Worm (Caenorhabditis elegans) whole organism, young adult: ENCODE results near the gene cut-4.

Experiments
- C17E4.6 ChIP-seq: fragments of 200-800 bp; sonication (Bioruptor generic); IDR thresholded peaks from 2 replicates; pipeline ENCODE4 v1.3.6; 2022; ENCODE audit warnings: missing genetic modification reagents, missing genetic modification characterization, missing compliant biosample characterization
- D2030.7 ChIP-seq: fragments of 200-800 bp; sonication (Bioruptor generic); IDR thresholded peaks from 2 replicates; pipeline ENCODE4 v1.3.6; 2022; ENCODE audit warnings: missing genetic modification reagents, missing genetic modification characterization, missing compliant biosample characterization
- F23B12.7 ChIP-seq: sonication (generic microtip); optimal IDR thresholded peaks from 2 replicates; lab custom pipeline; 2017; ENCODE audit warnings: missing genetic modification characterization, mild to moderate bottlenecking, missing compliant biosample characterization, antibody characterized with exemption, moderate library complexity; ENCODE audit not compliant: insufficient read depth
- F39B2.1 ChIP-seq: fragments of 200-800 bp; sonication (Bioruptor generic); IDR thresholded peaks from 2 replicates; pipeline ENCODE4 v1.3.6; 2022; ENCODE audit warnings: missing genetic modification reagents, missing genetic modification characterization, missing compliant biosample characterization
- K12H6.12 ChIP-seq: fragments of 200-800 bp; sonication (Bioruptor generic); optimal IDR thresholded peaks from 2 replicates; lab custom pipeline; 2018; ENCODE audit warnings: mild to moderate bottlenecking, missing genetic modification characterization, missing compliant biosample characterization
- T26A5.8 ChIP-seq: sonication (generic microtip); optimal IDR thresholded peaks from 2 replicates; lab custom pipeline; 2016; ENCODE audit warnings: missing genetic modification characterization, missing compliant biosample characterization
- Y56A3A.18 ChIP-seq: fragments of 200-800 bp; sonication (Bioruptor generic); IDR thresholded peaks from 2 replicates; pipeline ENCODE4 v1.3.6; 2022; ENCODE audit warnings: missing genetic modification reagents, missing genetic modification characterization, missing compliant biosample characterization
- Y79H2A.3 ChIP-seq: fragments of 200-800 bp; sonication (Bioruptor generic); conservative IDR thresholded peaks from 2 replicates; pipeline ENCODE4 v1.3.6; 2022; ENCODE audit warnings: missing genetic modification reagents, missing genetic modification characterization, missing compliant biosample characterization
- akir-1 ChIP-seq: fragments of 200-800 bp; sonication (Bioruptor generic); optimal IDR thresholded peaks from 2 replicates; lab custom pipeline; 2018; ENCODE audit warnings: mild to moderate bottlenecking, missing genetic modification characterization, moderate library complexity, missing compliant biosample characterization
- atf-7 ChIP-seq: sonication (generic microtip); optimal IDR thresholded peaks from 2 replicates; lab custom pipeline; 2017; ENCODE audit warnings: mild to moderate bottlenecking, missing genetic modification characterization, missing compliant biosample characterization
- athp-1 ChIP-seq: sonication (generic microtip); optimal IDR thresholded peaks from 2 replicates; lab custom pipeline; 2017; ENCODE audit warnings: mild to moderate bottlenecking, missing genetic modification characterization, missing compliant biosample characterization
- attf-3 ChIP-seq: fragments of 200-800 bp; sonication (Bioruptor generic); conservative IDR thresholded peaks from 2 replicates; pipeline ENCODE4 v1.3.6; 2022; ENCODE audit warnings: missing genetic modification reagents, missing genetic modification characterization, missing compliant biosample characterization
- attf-5 ChIP-seq: fragments of 200-800 bp; sonication (Bioruptor generic); optimal IDR thresholded peaks from 2 replicates; lab custom pipeline; 2018; ENCODE audit warnings: mild to moderate bottlenecking, missing genetic modification characterization, missing compliant biosample characterization
- bed-2 ChIP-seq: fragments of 200-800 bp; sonication (Bioruptor generic); IDR thresholded peaks from 2 replicates; pipeline ENCODE4 v1.3.6; 2022; ENCODE audit warnings: missing genetic modification reagents, missing genetic modification characterization, missing compliant biosample characterization
- cebp-1 ChIP-seq, 2 experiments: fragments of 200-800 bp in 1 of 2; sonication (Bioruptor generic) in 1 of 2; sonication (generic microtip) in 1 of 2; IDR thresholded peaks in 1 of 2; optimal IDR thresholded peaks in 1 of 2; 2 replicates each; pipeline versions ENCODE4 v1.3.6 to Lab custom; 2017 to 2022; ENCODE audit warnings: missing compliant biosample characterization in 2 of 2, missing genetic modification characterization in 2 of 2, mild to moderate bottlenecking in 1 of 2, missing genetic modification reagents in 1 of 2, moderate library complexity in 1 of 2
- ceh-100 ChIP-seq: fragments of 200-800 bp; sonication (Bioruptor generic); IDR thresholded peaks from 2 replicates; pipeline ENCODE4 v1.3.6; 2022; ENCODE audit warnings: missing genetic modification reagents, missing genetic modification characterization, missing compliant biosample characterization
- ceh-40 ChIP-seq: fragments of 200-800 bp; sonication (Bioruptor generic); IDR thresholded peaks from 2 replicates; pipeline ENCODE4 v1.3.6; 2022; ENCODE audit warnings: missing genetic modification characterization, missing compliant biosample characterization
- ceh-91 ChIP-seq: fragments of 200-800 bp; sonication (Bioruptor generic); IDR thresholded peaks from 2 replicates; pipeline ENCODE4 v1.3.6; 2022; ENCODE audit warnings: missing genetic modification reagents, missing genetic modification characterization, missing compliant biosample characterization
- chd-7 ChIP-seq: sonication (generic microtip); optimal IDR thresholded peaks from 2 replicates; lab custom pipeline; 2016; ENCODE audit warnings: mild to moderate bottlenecking, missing genetic modification characterization, moderate library complexity, missing compliant biosample characterization
- dox-1 ChIP-seq: fragments of 200-800 bp; sonication (Bioruptor generic); IDR thresholded peaks from 2 replicates; pipeline ENCODE4 v1.3.6; 2022; ENCODE audit warnings: missing genetic modification reagents, missing genetic modification characterization, missing compliant biosample characterization
- efl-1 ChIP-seq: fragments of 150-350 bp; optimal IDR thresholded peaks from 2 replicates; lab custom pipeline; 2014; ENCODE audit warnings: missing biosample characterization, missing genetic modification reagents, missing genetic modification characterization
- him-1 ChIP-seq: sonication (generic microtip); optimal IDR thresholded peaks from 2 replicates; lab custom pipeline; 2016; ENCODE audit warnings: missing genotype, missing genetic modification reagents, missing genetic modification characterization, missing compliant biosample characterization
- hmg-1.2 ChIP-seq: fragments of 200-800 bp; sonication (Bioruptor generic); IDR thresholded peaks from 2 replicates; pipeline ENCODE4 v1.3.6; 2022; ENCODE audit warnings: missing genetic modification reagents, missing genetic modification characterization, missing compliant biosample characterization
- hmg-20 ChIP-seq: fragments of 200-800 bp; sonication (Bioruptor generic); IDR thresholded peaks from 2 replicates; pipeline ENCODE4 v1.3.6; 2022; ENCODE audit warnings: missing genetic modification reagents, missing genetic modification characterization, missing compliant biosample characterization
- hrde-1 ChIP-seq: sonication (generic microtip); optimal IDR thresholded peaks from 2 replicates; lab custom pipeline; 2016; ENCODE audit warnings: missing genetic modification characterization, mild to moderate bottlenecking, missing compliant biosample characterization, moderate library complexity, missing genotype, missing genetic modification reagents, borderline replicate concordance
- hsf-1 ChIP-seq: fragments of 200-800 bp; sonication (Bioruptor generic); IDR thresholded peaks from 2 replicates; pipeline ENCODE4 v1.3.6; 2022; ENCODE audit warnings: missing genetic modification reagents, missing genetic modification characterization, missing compliant biosample characterization
- let-526 ChIP-seq: fragments of 200-800 bp; sonication (Bioruptor generic); IDR thresholded peaks from 2 replicates; pipeline ENCODE4 v1.3.6; 2022; ENCODE audit warnings: missing genetic modification reagents, missing genetic modification characterization, missing compliant biosample characterization
- lin-35 ChIP-seq, 3 experiments: fragments of 150-350 bp in 2 of 3; sonication (generic microtip) in 1 of 3; optimal IDR thresholded peaks; 2 replicates each; lab custom pipeline; 2014 to 2018; ENCODE audit warnings: missing biosample characterization in 3 of 3, missing genetic modification characterization in 3 of 3, missing genetic modification reagents in 3 of 3
- lir-1 ChIP-seq: fragments of 200-800 bp; sonication (Bioruptor generic); conservative IDR thresholded peaks from 2 replicates; pipeline ENCODE4 v1.3.6; 2022; ENCODE audit warnings: missing genetic modification reagents, missing genetic modification characterization, missing compliant biosample characterization
- pbrm-1 ChIP-seq: fragments of 200-800 bp; sonication (Bioruptor generic); IDR thresholded peaks from 2 replicates; pipeline ENCODE4 v1.3.6; 2022; ENCODE audit warnings: missing genetic modification reagents, missing genetic modification characterization, missing compliant biosample characterization
- rcor-1 ChIP-seq: fragments of 200-800 bp; sonication (Bioruptor generic); IDR thresholded peaks from 2 replicates; pipeline ENCODE4 v1.3.6; 2022; ENCODE audit warnings: missing genetic modification reagents, missing genetic modification characterization, missing compliant biosample characterization
- rpc-1 ChIP-seq, 2 experiments: fragments of 150-350 bp in 1 of 2; sonication (generic microtip) in 1 of 2; optimal IDR thresholded peaks; 2 replicates each; lab custom pipeline; 2014 to 2018; ENCODE audit warnings: missing biosample characterization in 1 of 2, missing genetic modification characterization in 1 of 2, missing genetic modification reagents in 1 of 2, missing genotype in 1 of 2
- snpc-1.1 ChIP-seq: sonication (generic microtip); optimal IDR thresholded peaks from 2 replicates; lab custom pipeline; 2017; ENCODE audit warnings: missing genetic modification characterization, mild to moderate bottlenecking, missing compliant biosample characterization, antibody characterized with exemption, moderate library complexity, missing genotype, missing genetic modification reagents; ENCODE audit not compliant: insufficient read depth
- snpc-1.3 ChIP-seq: sonication (generic microtip); optimal IDR thresholded peaks from 2 replicates; lab custom pipeline; 2017; ENCODE audit warnings: missing genetic modification characterization, mild to moderate bottlenecking, missing compliant biosample characterization, antibody characterized with exemption, moderate library complexity, missing genotype, missing genetic modification reagents; ENCODE audit not compliant: insufficient read depth
- snpc-3.4 ChIP-seq: sonication (generic microtip); optimal IDR thresholded peaks from 2 replicates; lab custom pipeline; 2017; ENCODE audit warnings: missing genetic modification characterization, mild to moderate bottlenecking, missing compliant biosample characterization, antibody characterized with exemption, moderate library complexity, missing genotype, missing genetic modification reagents
- snpc-4 ChIP-seq, 5 experiments: fragments of 150-350 bp in 1 of 5; sonication (generic microtip) in 4 of 5; optimal IDR thresholded peaks; 2 replicates each; lab custom pipeline; 2014 to 2018; ENCODE audit warnings: missing genetic modification characterization in 5 of 5, missing biosample characterization in 3 of 5, antibody characterized with exemption in 2 of 5, mild to moderate bottlenecking in 2 of 5, missing compliant biosample characterization in 2 of 5, missing genotype in 2 of 5, moderate library complexity in 2 of 5, missing genetic modification reagents in 1 of 5
- tlf-1 ChIP-seq: fragments of 200-800 bp; sonication (Bioruptor generic); optimal IDR thresholded peaks from 2 replicates; lab custom pipeline; 2018; ENCODE audit warnings: mild to moderate bottlenecking, missing genetic modification characterization, missing compliant biosample characterization
- unc-62 ChIP-seq: fragments of 150-350 bp; optimal IDR thresholded peaks from 2 replicates; lab custom pipeline; 2014; ENCODE audit warnings: missing biosample characterization, missing genetic modification reagents, missing genetic modification characterization
- xnd-1 ChIP-seq: sonication (generic microtip); optimal IDR thresholded peaks from 2 replicates; lab custom pipeline; 2016; ENCODE audit warnings: missing genotype, missing genetic modification reagents, missing genetic modification characterization, missing compliant biosample characterization
- ztf-18 ChIP-seq: sonication (generic microtip); optimal IDR thresholded peaks from 2 replicates; lab custom pipeline; 2016; ENCODE audit warnings: missing genotype, mild to moderate bottlenecking, missing genetic modification characterization, missing compliant biosample characterization
- ztf-25 ChIP-seq: fragments of 200-800 bp; sonication (Bioruptor generic); IDR thresholded peaks from 2 replicates; pipeline ENCODE4 v1.3.6; 2022; ENCODE audit warnings: missing genetic modification reagents, missing genetic modification characterization, missing compliant biosample characterization
- ztf-28 ChIP-seq: fragments of 200-800 bp; sonication (Bioruptor generic); IDR thresholded peaks from 2 replicates; pipeline ENCODE4 v1.3.6; 2022; ENCODE audit warnings: missing genetic modification reagents, missing genetic modification characterization, missing compliant biosample characterization
- ztf-6 ChIP-seq: fragments of 200-800 bp; sonication (Bioruptor generic); IDR thresholded peaks from 2 replicates; pipeline ENCODE4 v1.3.6; 2022; ENCODE audit warnings: missing genetic modification reagents, missing genetic modification characterization, missing compliant biosample characterization

cut-4 gene

ce11 chrII:10393282-10394179, 42.4 kb upstream of the cut-4 start, which contains the start of gene gpd-1 (continued):
- TF ChIP-seq tlf-1 (GFP tag; lab: Kevin White, UChicago) (peak; percentile 89), attf-3 (GFP tag; lab: Robert Waterston, UW) (0 out of 2 replicates have a peak, but pooled peaks have one; percentile 50), lir-1 (GFP tag; lab: Robert Waterston, UW) (peak; percentile 82), ztf-28 (GFP tag; lab: Robert Waterston, UW) (0 out of 2 replicates have a peak, but pooled peaks have one; percentile 27), K12H6.12 (tag; lab: Kevin White, UChicago) (no peak), T26A5.8 (tag; lab: Kevin White, UChicago) (no peak), F39B2.1 (GFP tag; lab: Robert Waterston, UW) (no peak), snpc-1.1 (peak; percentile 44), snpc-3.4 (tag; lab: Kevin White, UChicago) (peak; percentile 93), bed-2 (GFP tag; lab: Robert Waterston, UW) (no peak), ceh-100 (GFP tag; lab: Robert Waterston, UW) (peak; percentile 46; the same call in 1 of the 2 replicates), rpc-1 (optimal IDR thresholded peaks at IDR 0.05; lab: Kevin White, UChicago) (no peak), rpc-1 (tag; optimal IDR thresholded peaks at IDR 0.05; lab: Kevin White, UChicago) (no peak), ceh-40 (GFP tag; lab: Robert Waterston, UW) (0 out of 2 replicates have a peak, but pooled peaks have one; percentile 7), ceh-91 (GFP tag; lab: Robert Waterston, UW) (peak; percentile 98), C17E4.6 (GFP tag; lab: Robert Waterston, UW) (peak; percentile 60; the same call in 1 of the 2 replicates), cebp-1 (GFP tag; IDR thresholded peaks at IDR 0.05; lab: Robert Waterston, UW) (no peak), cebp-1 (tag; optimal IDR thresholded peaks at IDR 0.05; lab: Kevin White, UChicago) (peak; percentile 36), hrde-1 (peak; percentile 72), attf-5 (GFP tag; lab: Kevin White, UChicago) (no peak), unc-62 (GFP tag; lab: Kevin White, UChicago) (no peak), let-526 (GFP tag; lab: Robert Waterston, UW) (no peak), xnd-1 (tag; lab: Kevin White, UChicago) (peak; percentile 96), Y79H2A.3 (GFP tag; lab: Robert Waterston, UW) (peak; percentile 86), dox-1 (GFP tag; lab: Robert Waterston, UW) (peak; percentile 80), rcor-1 (peak; percentile 70), hmg-20 (GFP tag; lab: Robert Waterston, UW) (no peak), ztf-25 (no peak), efl-1 (peak; percentile 99), hmg-1.2 (GFP tag; lab: Robert Waterston, UW) (peak; percentile 56; the same call in 1 of the 2 replicates), snpc-1.3 (peak; percentile 82), pbrm-1 (GFP tag; lab: Robert Waterston, UW) (peak; percentile 69), snpc-4 (GFP tag; optimal IDR thresholded peaks at IDR 0.05; lab: Kevin White, UChicago) (peak; percentile 36), snpc-4 (tag; optimal IDR thresholded peaks at IDR 0.05; lab: Kevin White, UChicago) (peak in 2 of 4 experiments; percentile 2 to 53), akir-1 (GFP tag; lab: Kevin White, UChicago) (no peak), atf-7 (tag; lab: Kevin White, UChicago) (peak; percentile 29), lin-35 (GFP tag; optimal IDR thresholded peaks at IDR 0.05; lab: Kevin White, UChicago) (peak in 2 of 3 experiments; percentile 51 to 55), chd-7 (tag; lab: Kevin White, UChicago) (peak; percentile 35), ztf-6 (no peak), D2030.7 (peak; percentile 97), F23B12.7 (no peak), ztf-18 (tag; lab: Kevin White, UChicago) (peak; percentile 5), him-1 (tag; lab: Kevin White, UChicago) (peak; percentile 13), hsf-1 (GFP tag; lab: Robert Waterston, UW) (peak; percentile 89), athp-1 (tag; lab: Kevin White, UChicago) (peak; percentile 34), Y56A3A.18 (GFP tag; lab: Robert Waterston, UW) (no peak)
